Fruit fly (Drosophila melanogaster): ENCODE data around the gene kay.

kay gene

DNA sequence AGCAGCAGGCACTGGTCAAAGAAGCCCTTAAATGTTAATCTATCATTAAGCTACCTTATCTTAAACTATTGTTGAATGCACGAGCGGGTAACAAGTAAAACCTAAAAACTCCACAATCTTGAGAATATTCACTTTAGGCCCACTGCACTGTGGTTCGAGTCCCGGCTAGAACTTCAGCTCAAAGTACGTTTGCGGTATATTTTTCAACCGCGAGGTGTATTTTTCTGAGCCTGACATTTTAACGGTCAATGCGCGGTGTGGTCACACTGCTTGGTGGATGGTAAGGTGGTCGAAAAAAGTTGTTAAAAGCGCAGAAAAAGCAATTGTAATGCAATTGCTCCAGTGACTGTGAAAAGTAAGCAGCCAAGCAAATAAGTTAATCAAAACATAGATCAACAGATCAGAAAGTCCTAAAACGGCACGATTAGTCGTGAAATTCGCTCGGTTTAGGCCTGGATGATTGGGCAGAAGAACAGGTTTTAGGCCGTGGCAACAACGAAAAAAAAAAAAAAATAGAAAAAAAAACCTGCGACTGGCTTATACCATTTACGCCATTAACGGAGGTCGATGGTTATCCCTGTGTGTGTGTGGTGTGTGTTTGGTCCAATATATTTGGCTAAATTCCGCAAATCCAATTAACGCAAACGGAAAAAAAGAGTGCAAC lies 40.1 kb upstream of the kay start, which contains the start of gene Kul (continued):
- TF ChIP-seq salr (GFP tag; optimal IDR thresholded peaks at IDR 0.05), result peak in 1 of 2 experiments; percentile 60
- TF ChIP-seq Ets21C (GFP tag; optimal IDR thresholded peaks at IDR 0.05), result no peak
- no peak for TF ChIP-seq OdsH (GFP tag; optimal IDR thresholded peaks at IDR 0.05)
- no peak for TF ChIP-seq topi (GFP tag; optimal IDR thresholded peaks at IDR 0.05)
- TF ChIP-seq Eip78C (GFP tag), result no peak
- TF ChIP-seq Eip93F (GFP tag; optimal IDR thresholded peaks at IDR 0.05), result no peak
- TF ChIP-seq CG6276 (GFP tag; optimal IDR thresholded peaks at IDR 0.05), result peak; percentile 74
- TF ChIP-seq CG1621 (tag; optimal IDR thresholded peaks at IDR 0.05), result peak; percentile 69
- TF ChIP-seq CG10631 (GFP tag; optimal IDR thresholded peaks at IDR 0.05), result no peak
- peak; percentile 24 for TF ChIP-seq CG31627 (GFP tag; optimal IDR thresholded peaks at IDR 0.05)
- no peak for TF ChIP-seq vri (GFP tag; optimal IDR thresholded peaks at IDR 0.05)
- peak; percentile 34 for TF ChIP-seq achi (GFP tag; optimal IDR thresholded peaks at IDR 0.05)
- peak; percentile 62 to 76 for TF ChIP-seq ss (GFP tag; optimal IDR thresholded peaks at IDR 0.05)
- TF ChIP-seq CG7368 (GFP tag; optimal IDR thresholded peaks at IDR 0.05), result no peak
- TF ChIP-seq CG10669 (GFP tag; optimal IDR thresholded peaks at IDR 0.05), result peak; percentile 48
- TF ChIP-seq net (GFP tag; optimal IDR thresholded peaks at IDR 0.05), result peak; percentile 55
- TF ChIP-seq lz (GFP tag; optimal IDR thresholded peaks at IDR 0.05), result peak; percentile 27
- peak; percentile 55; the same call in 2 of the 3 replicates for TF ChIP-seq CG6163 (GFP tag; IDR thresholded peaks at IDR 0.05)
- no peak for TF ChIP-seq fd85E (GFP tag; optimal IDR thresholded peaks at IDR 0.05)
- peak; percentile 78 for TF ChIP-seq CG9139 (GFP tag; optimal IDR thresholded peaks at IDR 0.05)
- no peak for TF ChIP-seq CG15336 (GFP tag; IDR thresholded peaks at IDR 0.05)
- no peak for TF ChIP-seq svp (GFP tag)
- no peak for TF ChIP-seq Sox102F (GFP tag; optimal IDR thresholded peaks at IDR 0.05)
- TF ChIP-seq esn (GFP tag; optimal IDR thresholded peaks at IDR 0.05), result peak; percentile 11
- no peak; the same call in 2 of the 3 replicates for TF ChIP-seq CG8119 (GFP tag; IDR thresholded peaks at IDR 0.05)
- no peak for TF ChIP-seq fkh (GFP tag; optimal IDR thresholded peaks at IDR 0.05)
- peak; percentile 34 for TF ChIP-seq CG6854 (GFP tag; optimal IDR thresholded peaks at IDR 0.05)
- no peak for TF ChIP-seq Met (GFP tag; optimal IDR thresholded peaks at IDR 0.05)
- TF ChIP-seq CG6792 (GFP tag; optimal IDR thresholded peaks at IDR 0.05), result no peak
- no peak for TF ChIP-seq CG11762 (GFP tag; optimal IDR thresholded peaks at IDR 0.05; ENCODE audit: insufficient read depth)
- peak; percentile 30 for TF ChIP-seq CG3919 (GFP tag; optimal IDR thresholded peaks at IDR 0.05)
- peak; percentile 27 for TF ChIP-seq Sox14 (GFP tag; optimal IDR thresholded peaks at IDR 0.05)

DNA sequence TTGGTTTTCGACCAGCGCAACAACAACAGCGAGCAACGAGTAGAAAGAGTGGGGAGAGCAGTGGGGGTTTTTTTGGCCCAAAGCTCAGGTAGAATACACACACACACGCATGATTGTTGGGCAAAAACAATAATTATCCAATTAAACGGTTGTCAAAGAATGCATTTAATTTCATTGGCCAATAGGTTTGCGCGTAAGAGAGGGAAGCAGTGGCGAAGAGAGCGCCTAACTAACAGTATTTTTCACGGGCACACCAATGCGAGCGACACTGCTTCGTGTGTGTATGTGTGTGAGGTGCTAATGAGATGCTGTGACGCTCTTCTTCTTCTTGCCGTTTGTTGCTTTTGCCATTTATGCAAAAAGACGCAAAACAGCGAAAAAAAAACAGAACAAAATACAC lies 39.5 kb upstream of the kay start:
- no peak for TF ChIP-seq cyc (GFP tag; optimal IDR thresholded peaks at IDR 0.05)
- no peak for TF ChIP-seq dsx (GFP tag; optimal IDR thresholded peaks at IDR 0.05; ENCODE audit: poor library complexity, severe bottlenecking)
- peak; percentile 24; the same call in 2 of the 3 replicates for TF ChIP-seq CG6163 (GFP tag; IDR thresholded peaks at IDR 0.05)
- TF ChIP-seq topi (GFP tag; optimal IDR thresholded peaks at IDR 0.05), result no peak
- TF ChIP-seq OdsH (GFP tag; optimal IDR thresholded peaks at IDR 0.05), result no peak

DNA sequence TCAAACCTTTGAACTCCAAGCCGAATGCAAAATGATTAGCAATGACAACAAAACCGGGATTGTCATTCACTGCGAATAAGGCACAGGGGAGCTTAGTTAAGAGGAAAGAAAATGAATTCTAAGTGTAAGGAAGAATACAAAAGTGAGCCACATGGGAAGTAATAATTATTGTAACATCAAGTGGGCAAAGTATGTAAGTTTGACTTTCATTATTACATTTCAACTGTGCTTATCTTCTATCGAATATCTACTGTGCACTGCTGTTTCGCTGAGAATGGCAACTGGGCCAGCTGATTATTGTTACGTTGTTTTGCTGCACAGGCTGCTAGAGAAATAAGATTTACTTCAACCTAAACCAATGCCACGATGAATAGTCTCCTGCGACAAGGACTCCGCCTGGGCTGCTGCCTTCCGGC lies 29.1 kb upstream of the kay start, which contains the start of the genes CG7601 and CIA30:
CG7601 (minus strand) TSS at position 68 of the 416 bp plus-strand sequence.
CIA30 (plus strand) TSS at position 288 of the 416 bp plus-strand sequence.
- TF ChIP-seq Ets21C (GFP tag; optimal IDR thresholded peaks at IDR 0.05), result peak; percentile 99
- TF ChIP-seq CG6163 (GFP tag; IDR thresholded peaks at IDR 0.05), result peak; percentile 100
- TF ChIP-seq fkh (GFP tag; optimal IDR thresholded peaks at IDR 0.05), result no peak
- peak; percentile 96 to 98 for TF ChIP-seq ss (GFP tag; optimal IDR thresholded peaks at IDR 0.05)
- peak; percentile 99 for TF ChIP-seq OdsH (GFP tag; optimal IDR thresholded peaks at IDR 0.05)
- TF ChIP-seq Sox15 (GFP tag; optimal IDR thresholded peaks at IDR 0.05), result peak; percentile 99
- peak; percentile 100 for TF ChIP-seq Eip78C (GFP tag)
- peak; percentile 99 for TF ChIP-seq lz (GFP tag; optimal IDR thresholded peaks at IDR 0.05)
- TF ChIP-seq Smox (GFP tag; optimal IDR thresholded peaks at IDR 0.05), result peak; percentile 99
- peak; percentile 95 for TF ChIP-seq Eip93F (GFP tag; optimal IDR thresholded peaks at IDR 0.05)
- peak; percentile 98 for TF ChIP-seq vri (GFP tag; optimal IDR thresholded peaks at IDR 0.05)
- TF ChIP-seq fd59A (GFP tag; optimal IDR thresholded peaks at IDR 0.05), result peak; percentile 98
- TF ChIP-seq CG8632 (GFP tag; optimal IDR thresholded peaks at IDR 0.05), result peak; percentile 97
- peak; percentile 99 for TF ChIP-seq acj6 (GFP tag; optimal IDR thresholded peaks at IDR 0.05)
- peak; percentile 98 for TF ChIP-seq net (GFP tag; optimal IDR thresholded peaks at IDR 0.05)
- TF ChIP-seq pdm3 (GFP tag; optimal IDR thresholded peaks at IDR 0.05), result peak; percentile 99
- TF ChIP-seq CG7368 (GFP tag; optimal IDR thresholded peaks at IDR 0.05), result peak; percentile 99
- TF ChIP-seq fd85E (GFP tag; optimal IDR thresholded peaks at IDR 0.05), result peak; percentile 96
- peak; percentile 100 for TF ChIP-seq cyc (GFP tag; optimal IDR thresholded peaks at IDR 0.05)
- peak; percentile 98 for TF ChIP-seq Lpt (GFP tag; optimal IDR thresholded peaks at IDR 0.05)
- TF ChIP-seq CG3919 (GFP tag; optimal IDR thresholded peaks at IDR 0.05), result peak; percentile 99
- TF ChIP-seq CG10631 (GFP tag; optimal IDR thresholded peaks at IDR 0.05), result peak; percentile 99
- TF ChIP-seq Sox102F (GFP tag; optimal IDR thresholded peaks at IDR 0.05), result peak; percentile 98
- TF ChIP-seq CG31627 (GFP tag; optimal IDR thresholded peaks at IDR 0.05), result peak; percentile 99
- TF ChIP-seq CG15336 (GFP tag; IDR thresholded peaks at IDR 0.05), result peak; percentile 100
- peak; percentile 98 for TF ChIP-seq CG9139 (GFP tag; optimal IDR thresholded peaks at IDR 0.05)
- TF ChIP-seq CG8319 (GFP tag; optimal IDR thresholded peaks at IDR 0.05), result peak; percentile 99
- peak; percentile 99 for TF ChIP-seq CG6792 (GFP tag; optimal IDR thresholded peaks at IDR 0.05)
- TF ChIP-seq Blimp-1 (GFP tag; optimal IDR thresholded peaks at IDR 0.05), result peak; percentile 96
- peak; percentile 98 for TF ChIP-seq Hr38 (GFP tag; optimal IDR thresholded peaks at IDR 0.05)

Data from whole organism, prepupa.